Worm (Caenorhabditis elegans) whole organism, L4 larva: Measurements from ENCODE around the gene ugt-41.

ENCODE experiments used
- F26F4.8 ChIP-seq: fragments of 200-800 bp; sonication (Bioruptor generic); conservative IDR thresholded peaks from 2 replicates; pipeline ENCODE4 v1.3.6; 2022; ENCODE audit warnings: missing genetic modification characterization, missing compliant biosample characterization
- F44E2.7 ChIP-seq: fragments of 200-800 bp; sonication (Bioruptor generic); IDR thresholded peaks from 2 replicates; pipeline ENCODE4 v2.1.2; 2022; ENCODE audit warnings: missing genetic modification characterization, missing compliant biosample characterization
- F49E8.2 ChIP-seq: sonication (generic microtip); optimal IDR thresholded peaks from 2 replicates; lab custom pipeline; 2016; ENCODE audit warnings: missing compliant biosample characterization, mild to moderate bottlenecking, missing genetic modification characterization, borderline replicate concordance
- R02D3.7 ChIP-seq: fragments of 150-350 bp; sonication (generic microtip); optimal IDR thresholded peaks from 3 replicates; lab custom pipeline; 2014; ENCODE audit warnings: missing biosample characterization, missing genetic modification characterization
- Y105C5A.15 ChIP-seq: fragments of 200-800 bp; sonication (Bioruptor generic); IDR thresholded peaks from 2 replicates; pipeline ENCODE4 v1.3.6; 2022; ENCODE audit warnings: missing genetic modification characterization, missing compliant biosample characterization
- Y5F2A.4 ChIP-seq: fragments of 200-800 bp; sonication (Bioruptor generic); optimal IDR thresholded peaks from 2 replicates; lab custom pipeline; 2018; ENCODE audit warnings: mild to moderate bottlenecking, missing genetic modification characterization, missing compliant biosample characterization
- ZK337.2 ChIP-seq: fragments of 200-800 bp; sonication (Bioruptor generic); IDR thresholded peaks from 2 replicates; pipeline ENCODE4 v1.3.6; 2022; ENCODE audit warnings: missing genetic modification reagents, missing genetic modification characterization, missing compliant biosample characterization
- ZK546.5 ChIP-seq, 2 experiments: sonication (generic microtip); optimal IDR thresholded peaks; 2 replicates each; lab custom pipeline; 2017; ENCODE audit warnings: missing biosample characterization in 2 of 2, missing genetic modification characterization in 2 of 2
- aha-1 ChIP-seq: fragments of 150-350 bp; peaks from one replicate; lab custom pipeline; 2014; ENCODE audit warnings: missing biosample characterization, missing genetic modification characterization
- aly-2 ChIP-seq: sonication (generic microtip); optimal IDR thresholded peaks from 2 replicates; lab custom pipeline; 2018; ENCODE audit warnings: missing biosample characterization, missing genetic modification characterization
- ceh-82 ChIP-seq: sonication (generic microtip); optimal IDR thresholded peaks from 2 replicates; lab custom pipeline; 2017; ENCODE audit warnings: missing biosample characterization, missing genetic modification characterization
- cey-2 ChIP-seq: sonication (generic microtip); optimal IDR thresholded peaks from 3 replicates; lab custom pipeline; 2017; ENCODE audit warnings: missing genetic modification characterization, mild to moderate bottlenecking, missing compliant biosample characterization, antibody characterized with exemption, borderline replicate concordance; ENCODE audit not compliant: insufficient read depth
- daf-12 ChIP-seq: fragments of 150-350 bp; optimal IDR thresholded peaks from 2 replicates; lab custom pipeline; 2014; ENCODE audit warnings: missing biosample characterization, missing genetic modification reagents, missing genetic modification characterization
- daf-16 ChIP-seq, 3 experiments: sonication (generic microtip); optimal IDR thresholded peaks; 2 replicates each; lab custom pipeline; 2016 to 2017; ENCODE audit warnings: missing genetic modification characterization in 3 of 3, missing genetic modification reagents in 3 of 3, mild to moderate bottlenecking in 2 of 3, missing compliant biosample characterization in 2 of 3, missing biosample characterization in 1 of 3, moderate library complexity in 1 of 3
- daf-19 ChIP-seq: fragments of 200-800 bp; sonication (Bioruptor generic); conservative IDR thresholded peaks from 2 replicates; pipeline ENCODE4 v1.3.6; 2022; ENCODE audit warnings: missing genetic modification characterization, missing compliant biosample characterization
- dmd-6 ChIP-seq: fragments of 200-800 bp; sonication (Bioruptor generic); IDR thresholded peaks from 2 replicates; pipeline ENCODE4 v1.3.6; 2022; ENCODE audit warnings: missing genetic modification reagents, missing genetic modification characterization, missing compliant biosample characterization
- dmd-8 ChIP-seq: fragments of 200-800 bp; sonication (Bioruptor generic); IDR thresholded peaks from 2 replicates; pipeline ENCODE4 v1.3.6; 2022; ENCODE audit warnings: missing genetic modification characterization, missing compliant biosample characterization
- dmd-9 ChIP-seq: fragments of 200-800 bp; sonication (Bioruptor generic); IDR thresholded peaks from 2 replicates; pipeline ENCODE4 v1.3.6; 2022; ENCODE audit warnings: missing genetic modification reagents, missing genetic modification characterization, missing compliant biosample characterization
- dpl-1 ChIP-seq: fragments of 150-350 bp; optimal IDR thresholded peaks from 2 replicates; lab custom pipeline; 2014; ENCODE audit warnings: missing biosample characterization, missing genetic modification reagents, missing genetic modification characterization
- dve-1 ChIP-seq: sonication (generic microtip); optimal IDR thresholded peaks from 2 replicates; lab custom pipeline; 2017; ENCODE audit warnings: antibody characterized with exemption, mild to moderate bottlenecking, missing genetic modification characterization, missing compliant biosample characterization; ENCODE audit not compliant: insufficient read depth
- egl-27 ChIP-seq: sonication (generic microtip); optimal IDR thresholded peaks from 3 replicates; lab custom pipeline; 2017; ENCODE audit warnings: missing biosample characterization, missing genetic modification reagents, missing genetic modification characterization
- egl-43 ChIP-seq: fragments of 200-800 bp; sonication (Bioruptor generic); IDR thresholded peaks from 2 replicates; pipeline ENCODE4 v1.3.6; 2022; ENCODE audit warnings: missing genetic modification reagents, missing genetic modification characterization, missing compliant biosample characterization
- fos-1 ChIP-seq: fragments of 150-350 bp; optimal IDR thresholded peaks from 2 replicates; lab custom pipeline; 2014; ENCODE audit warnings: missing biosample characterization, missing genetic modification characterization
- gei-8 ChIP-seq: fragments of 200-800 bp; sonication (Bioruptor generic); optimal IDR thresholded peaks from 2 replicates; lab custom pipeline; 2018; ENCODE audit warnings: mild to moderate bottlenecking, missing genetic modification characterization, missing compliant biosample characterization
- hlh-11 ChIP-seq: fragments of 200-800 bp; sonication (Bioruptor generic); optimal IDR thresholded peaks from 2 replicates; lab custom pipeline; 2018; ENCODE audit warnings: mild to moderate bottlenecking, missing genetic modification characterization, missing compliant biosample characterization
- lim-7 ChIP-seq: fragments of 200-800 bp; sonication (Bioruptor generic); IDR thresholded peaks from 2 replicates; pipeline ENCODE4 v1.3.6; 2022; ENCODE audit warnings: missing genetic modification characterization, missing compliant biosample characterization
- lin-38 ChIP-seq: fragments of 200-800 bp; sonication (Bioruptor generic); IDR thresholded peaks from 2 replicates; pipeline ENCODE4 v1.3.6; 2022; ENCODE audit warnings: missing genetic modification reagents, missing genetic modification characterization, missing compliant biosample characterization
- lin-39 ChIP-seq: fragments of 150-350 bp; optimal IDR thresholded peaks from 2 replicates; lab custom pipeline; 2014; ENCODE audit warnings: missing biosample characterization, missing genetic modification reagents, missing genetic modification characterization
- madf-9 ChIP-seq: fragments of 200-800 bp; sonication (Bioruptor generic); conservative IDR thresholded peaks from 2 replicates; pipeline ENCODE4 v1.3.6; 2022; ENCODE audit warnings: missing genetic modification reagents, missing genetic modification characterization, missing compliant biosample characterization
- mdl-1 ChIP-seq, 2 experiments: fragments of 150-350 bp in 1 of 2; sonication (generic microtip) in 1 of 2; optimal IDR thresholded peaks; 2 replicates each; lab custom pipeline; 2014 to 2017; ENCODE audit warnings: missing biosample characterization in 2 of 2, missing genetic modification characterization in 2 of 2
- mep-1 ChIP-seq: fragments of 150-350 bp; sonication (generic microtip); optimal IDR thresholded peaks from 3 replicates; lab custom pipeline; 2014; ENCODE audit warnings: missing biosample characterization, missing genetic modification characterization
- mxl-2 ChIP-seq: fragments of 200-800 bp; sonication (Bioruptor generic); conservative IDR thresholded peaks from 2 replicates; pipeline ENCODE4 v1.3.6; 2022; ENCODE audit warnings: missing genetic modification reagents, missing genetic modification characterization, missing compliant biosample characterization
- mxl-3 ChIP-seq: fragments of 200-800 bp; sonication (Bioruptor generic); optimal IDR thresholded peaks from 2 replicates; lab custom pipeline; 2018; ENCODE audit warnings: mild to moderate bottlenecking, missing genetic modification characterization, missing compliant biosample characterization
- nhr-102 ChIP-seq: sonication (generic microtip); optimal IDR thresholded peaks from 2 replicates; lab custom pipeline; 2016; ENCODE audit warnings: mild to moderate bottlenecking, missing genetic modification characterization, moderate library complexity, missing compliant biosample characterization
- nhr-11 ChIP-seq: fragments of 150-350 bp; optimal IDR thresholded peaks from 2 replicates; lab custom pipeline; 2014; ENCODE audit warnings: missing biosample characterization, missing genetic modification characterization
- nhr-111 ChIP-seq: fragments of 200-800 bp; sonication (Bioruptor generic); optimal IDR thresholded peaks from 2 replicates; lab custom pipeline; 2018; ENCODE audit warnings: mild to moderate bottlenecking, missing genetic modification characterization, missing compliant biosample characterization
- nhr-25 ChIP-seq: sonication (generic microtip); optimal IDR thresholded peaks from 2 replicates; lab custom pipeline; 2017; ENCODE audit warnings: missing genetic modification characterization, mild to moderate bottlenecking, missing compliant biosample characterization, antibody characterized with exemption, moderate library complexity, borderline replicate concordance; ENCODE audit not compliant: insufficient read depth
- nhr-28 ChIP-seq: fragments of 150-350 bp; optimal IDR thresholded peaks from 2 replicates; lab custom pipeline; 2014; ENCODE audit warnings: missing biosample characterization, missing genetic modification characterization
- nhr-42 ChIP-seq: fragments of 200-800 bp; sonication (Bioruptor generic); IDR thresholded peaks from 2 replicates; pipeline ENCODE4 v1.3.6; 2022; ENCODE audit warnings: missing genetic modification characterization, missing compliant biosample characterization
- pqm-1 ChIP-seq: sonication (generic microtip); optimal IDR thresholded peaks from 2 replicates; lab custom pipeline; 2017; ENCODE audit warnings: missing biosample characterization, missing genetic modification characterization
- saeg-2 ChIP-seq: fragments of 200-800 bp; sonication (Bioruptor generic); IDR thresholded peaks from 2 replicates; pipeline ENCODE4 v1.3.6; 2022; ENCODE audit warnings: missing genetic modification reagents, missing genetic modification characterization, missing compliant biosample characterization
- sdz-12 ChIP-seq: fragments of 200-800 bp; sonication (Bioruptor generic); optimal IDR thresholded peaks from 2 replicates; lab custom pipeline; 2018; ENCODE audit warnings: mild to moderate bottlenecking, missing genetic modification characterization, missing compliant biosample characterization
- set-16 ChIP-seq: fragments of 200-800 bp; sonication (Bioruptor generic); IDR thresholded peaks from 2 replicates; pipeline ENCODE4 v1.3.6; 2022; ENCODE audit warnings: missing genetic modification reagents, missing genetic modification characterization, missing compliant biosample characterization
- vab-7 ChIP-seq: fragments of 200-800 bp; sonication (Bioruptor generic); IDR thresholded peaks from 2 replicates; pipeline ENCODE4 v1.3.6; 2022; ENCODE audit warnings: missing genetic modification reagents, missing genetic modification characterization, missing compliant biosample characterization
- zfp-2 ChIP-seq: sonication (generic microtip); optimal IDR thresholded peaks from 2 replicates; lab custom pipeline; 2016; ENCODE audit warnings: mild to moderate bottlenecking, missing genetic modification characterization, missing compliant biosample characterization
- zip-11 ChIP-seq: fragments of 200-800 bp; sonication (Bioruptor generic); IDR thresholded peaks from 2 replicates; pipeline ENCODE4 v1.3.6; 2022; ENCODE audit warnings: missing genetic modification characterization, missing compliant biosample characterization
- ztf-11 ChIP-seq: fragments of 150-350 bp; optimal IDR thresholded peaks from 2 replicates; lab custom pipeline; 2014; ENCODE audit warnings: missing biosample characterization, missing genetic modification characterization
- ztf-7 ChIP-seq: fragments of 150-350 bp; optimal IDR thresholded peaks from 2 replicates; lab custom pipeline; 2014; ENCODE audit warnings: missing biosample characterization, missing genetic modification characterization

The ugt-41 gene

DNA sequence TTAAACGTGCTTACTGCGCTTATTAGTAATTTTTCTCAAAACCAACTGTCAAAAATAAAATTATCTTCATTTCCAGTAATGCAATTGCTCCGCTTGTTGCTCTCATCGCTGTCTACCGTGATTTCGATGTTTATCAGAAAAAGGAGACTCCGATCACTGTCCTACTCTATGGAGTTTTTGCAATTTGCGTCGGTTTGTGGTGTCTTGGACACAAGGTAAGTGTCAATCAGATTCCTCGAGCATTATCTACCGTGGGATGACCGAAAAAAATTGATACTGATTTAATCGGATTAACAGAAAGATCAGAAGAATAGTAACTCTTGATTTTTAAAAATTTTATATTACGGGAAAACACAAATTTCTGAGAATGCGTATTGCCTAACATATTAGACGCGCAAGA is 23.9 kb upstream of the ugt-41 start:
- TF ChIP-seq daf-16 (GFP tag; optimal IDR thresholded peaks at IDR 0.05; lab: Kevin White, UChicago) = peak in 1 of 2 experiments; percentile 4
- TF ChIP-seq daf-16 (tag; optimal IDR thresholded peaks at IDR 0.05; lab: Kevin White, UChicago) = peak; percentile 32
- TF ChIP-seq dmd-6 (GFP tag; lab: Robert Waterston, UW) = peak; percentile 60
- TF ChIP-seq dpl-1 = no peak

DNA sequence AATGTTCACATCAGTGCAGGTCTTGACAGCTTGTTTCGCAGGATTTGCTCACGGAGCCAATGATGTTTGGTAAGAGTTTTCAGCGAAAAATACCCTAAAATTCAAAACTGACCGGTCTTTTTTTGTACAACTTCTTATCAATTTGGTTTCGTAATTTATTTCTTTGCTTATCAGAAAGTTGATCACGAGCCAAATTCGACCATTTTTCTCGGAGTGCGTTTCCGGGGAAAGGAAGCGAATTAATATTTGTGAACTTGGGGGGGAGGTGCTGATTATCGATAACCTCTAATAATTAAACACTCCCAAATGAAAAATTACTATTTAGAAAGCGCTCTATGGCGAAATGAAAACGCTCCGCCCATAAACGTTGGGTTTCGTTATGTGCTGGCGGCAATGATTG is 23.2 kb upstream of the ugt-41 start:
- TF ChIP-seq lin-39 (tag; lab: Kevin White, UChicago) (no peak), ztf-7 (tag; lab: Kevin White, UChicago) (no peak), vab-7 (no peak), nhr-111 (no peak), F44E2.7 (GFP tag; lab: Robert Waterston, UW) (no peak), egl-43 (no peak), F26F4.8 (GFP tag; lab: Robert Waterston, UW) (no peak), set-16 (no peak), Y5F2A.4 (GFP tag; lab: Kevin White, UChicago) (no peak), lin-38 (GFP tag; lab: Robert Waterston, UW) (no peak), daf-16 (GFP tag; optimal IDR thresholded peaks at IDR 0.05; lab: Kevin White, UChicago) (no peak), daf-16 (tag; optimal IDR thresholded peaks at IDR 0.05; lab: Kevin White, UChicago) (peak; percentile 37), mdl-1 (tag; optimal IDR thresholded peaks at IDR 0.05; lab: Kevin White, UChicago) (no peak), mxl-2 (no peak), ZK546.5 (tag; optimal IDR thresholded peaks at IDR 0.05; lab: Kevin White, UChicago) (no peak), dve-1 (peak; percentile 25), nhr-11 (tag; lab: Kevin White, UChicago) (no peak), gei-8 (GFP tag; lab: Kevin White, UChicago) (no peak), nhr-25 (no peak), nhr-102 (tag; lab: Kevin White, UChicago) (no peak), saeg-2 (GFP tag; lab: Robert Waterston, UW) (no peak), daf-12 (tag; lab: Kevin White, UChicago) (no peak), ZK337.2 (GFP tag; lab: Robert Waterston, UW) (no peak), dmd-8 (GFP tag; lab: Robert Waterston, UW) (no peak), lim-7 (no peak), aha-1 (tag; lab: Kevin White, UChicago) (no peak), zip-11 (GFP tag; lab: Robert Waterston, UW) (no peak), mep-1 (no peak), fos-1 (tag; lab: Kevin White, UChicago) (no peak), mxl-3 (no peak), dmd-6 (GFP tag; lab: Robert Waterston, UW) (peak; percentile 69), nhr-28 (tag; lab: Kevin White, UChicago) (peak; percentile 75), daf-19 (GFP tag; lab: Robert Waterston, UW) (no peak), F49E8.2 (tag; lab: Kevin White, UChicago) (no peak), hlh-11 (peak; percentile 52), sdz-12 (GFP tag; lab: Kevin White, UChicago) (no peak), madf-9 (GFP tag; lab: Robert Waterston, UW) (no peak), cey-2 (no peak), nhr-42 (GFP tag; lab: Robert Waterston, UW) (no peak), egl-27 (no peak), dmd-9 (no peak), dpl-1 (no peak), pqm-1 (tag; lab: Kevin White, UChicago) (peak; percentile 69), R02D3.7 (tag; lab: Kevin White, UChicago) (no peak), Y105C5A.15 (GFP tag; lab: Robert Waterston, UW) (no peak), ceh-82 (tag; lab: Kevin White, UChicago) (no peak), ztf-11 (no peak), aly-2 (tag; lab: Kevin White, UChicago) (no peak), zfp-2 (no peak)
